Worm (Caenorhabditis elegans) whole organism, L3 larva: ENCODE results near the gene hmp-1.

ENCODE experiments used
- aly-2 ChIP-seq: fragments of 150-350 bp; optimal IDR thresholded peaks from 2 replicates; lab custom pipeline; 2014; ENCODE audit warnings: missing biosample characterization, missing genetic modification characterization
- ceh-9 ChIP-seq: sonication (generic microtip); optimal IDR thresholded peaks from 2 replicates; lab custom pipeline; 2018; ENCODE audit warnings: missing biosample characterization, missing genetic modification characterization
- jun-1 ChIP-seq: fragments of 150-350 bp; optimal IDR thresholded peaks from 2 replicates; lab custom pipeline; 2014; ENCODE audit warnings: missing biosample characterization, missing genetic modification reagents, missing genetic modification characterization
- nhr-12 ChIP-seq: fragments of 150-350 bp; optimal IDR thresholded peaks from 2 replicates; lab custom pipeline; 2014; ENCODE audit warnings: missing biosample characterization, missing genetic modification characterization
- nhr-28 ChIP-seq: fragments of 150-350 bp; optimal IDR thresholded peaks from 2 replicates; lab custom pipeline; 2014; ENCODE audit warnings: missing biosample characterization, missing genetic modification characterization
- snpc-4 ChIP-seq: fragments of 150-350 bp; optimal IDR thresholded peaks from 2 replicates; lab custom pipeline; 2014; ENCODE audit warnings: missing biosample characterization, missing genetic modification characterization

- TF ChIP-seq nhr-12 (tag; lab: Kevin White, UChicago) (no peak), jun-1 (tag; lab: Kevin White, UChicago) (no peak), nhr-28 (no peak), snpc-4 (tag; lab: Kevin White, UChicago) (no peak), aly-2 (no peak), ceh-9 (no peak)
These were observed 44.4 kb upstream of the hmp-1 start for ce11 chrV:11801076-11801849.
